Fruit fly (Drosophila melanogaster): ENCODE results near the gene Cp15.

Gene Cp15

DNA sequence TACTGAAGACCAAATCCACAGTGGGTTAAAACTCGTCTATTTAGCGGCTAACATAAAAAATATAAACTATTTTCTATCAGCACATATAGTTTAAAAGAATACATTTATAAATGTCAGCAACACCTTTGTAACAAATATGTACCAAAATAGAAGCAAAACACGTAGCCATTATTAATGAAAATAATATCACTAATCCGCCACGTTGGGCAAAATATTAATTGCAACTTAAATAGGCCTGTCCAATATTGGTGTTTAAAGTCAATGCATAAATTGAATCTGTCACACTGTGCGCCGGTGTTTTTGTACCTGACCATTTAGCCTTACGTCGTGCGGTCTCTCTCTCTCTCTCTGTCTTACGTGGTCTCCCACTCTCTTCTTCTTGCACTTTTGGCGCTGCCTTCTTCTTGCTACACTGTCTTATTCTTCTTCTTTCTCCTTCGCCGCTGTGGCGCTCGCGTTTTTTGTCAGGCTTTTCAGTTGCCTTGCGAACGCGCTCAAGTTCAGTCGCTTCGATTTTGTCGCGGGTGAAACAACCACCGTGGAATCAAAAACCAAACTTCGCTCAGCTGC lies 37.8 kb downstream of the Cp15 start (continued):
- TF ChIP-seq ham (GFP tag; IDR thresholded peaks at IDR 0.05) (peak; percentile 93), mam (GFP tag; optimal IDR thresholded peaks at IDR 0.05) (peak; percentile 91), zen (tag; optimal IDR thresholded peaks at IDR 0.05) (peak; percentile 86), wdn (GFP tag; IDR thresholded peaks at IDR 0.05) (peak; percentile 95), CG8388 (GFP tag; optimal IDR thresholded peaks at IDR 0.05) (peak; percentile 97), CG14050 (GFP tag; IDR thresholded peaks at IDR 0.05) (peak; percentile 94), mld (GFP tag; IDR thresholded peaks at IDR 0.05; ENCODE audit: partially characterized antibody) (peak; percentile 51; the same call in 1 of the 3 replicates), sqz (GFP tag; optimal IDR thresholded peaks at IDR 0.05) (peak; percentile 86), lov (optimal IDR thresholded peaks at IDR 0.05) (no peak), lov (GFP tag; IDR thresholded peaks at IDR 0.05) (peak; percentile 93), CG6689 (GFP tag; IDR thresholded peaks at IDR 0.05) (peak; percentile 99), salm (tag; optimal IDR thresholded peaks at IDR 0.05) (peak; percentile 97), HLH3B (GFP tag; IDR thresholded peaks at IDR 0.05) (peak; percentile 98), CG8089 (GFP tag; optimal IDR thresholded peaks at IDR 0.05) (peak; percentile 96), CG12155 (GFP tag; optimal IDR thresholded peaks at IDR 0.05) (peak; percentile 97), NfI (GFP tag; optimal IDR thresholded peaks at IDR 0.05) (peak; percentile 99), CG4424 (GFP tag; optimal IDR thresholded peaks at IDR 0.05) (peak; percentile 97), CG8944 (GFP tag; optimal IDR thresholded peaks at IDR 0.05) (peak; percentile 97), Sry-δ (GFP tag; optimal IDR thresholded peaks at IDR 0.05) (peak; percentile 65), CG13775 (GFP tag; optimal IDR thresholded peaks at IDR 0.05) (peak; percentile 99), CG18619 (GFP tag; optimal IDR thresholded peaks at IDR 0.05) (peak; percentile 99), bowl (GFP tag; IDR thresholded peaks at IDR 0.05) (peak; percentile 90), cas (GFP tag; IDR thresholded peaks at IDR 0.05) (peak; percentile 89), peb (GFP tag; IDR thresholded peaks at IDR 0.05) (peak; percentile 97), otp (GFP tag; IDR thresholded peaks at IDR 0.05) (peak; percentile 94), CG2129 (GFP tag; IDR thresholded peaks at IDR 0.05; ENCODE audit: partially characterized antibody) (no peak), CG9609 (GFP tag; optimal IDR thresholded peaks at IDR 0.05) (peak; percentile 98), Awh (GFP tag; IDR thresholded peaks at IDR 0.05) (peak; percentile 97), CG5953 (GFP tag; IDR thresholded peaks at IDR 0.05) (peak; percentile 96), bab2 (GFP tag; optimal IDR thresholded peaks at IDR 0.05) (peak; percentile 74), GATAe (GFP tag; conservative IDR thresholded peaks at IDR 0.05) (peak; percentile 87), CG10267 (tag; optimal IDR thresholded peaks at IDR 0.05) (peak; percentile 77), CG10209 (GFP tag; optimal IDR thresholded peaks at IDR 0.05) (peak; percentile 99), gem (tag; optimal IDR thresholded peaks at IDR 0.05) (peak; percentile 99), CG15011 (GFP tag; optimal IDR thresholded peaks at IDR 0.05) (peak; percentile 93), CG7987 (GFP tag; optimal IDR thresholded peaks at IDR 0.05) (peak; percentile 87), phol (tag; optimal IDR thresholded peaks at IDR 0.05) (peak; percentile 98), ranshi (GFP tag; IDR thresholded peaks at IDR 0.05) (peak; percentile 97), CG13296 (GFP tag; optimal IDR thresholded peaks at IDR 0.05) (peak; percentile 96), Rfx (GFP tag; IDR thresholded peaks at IDR 0.05) (peak; percentile 98), scrt (GFP tag; optimal IDR thresholded peaks at IDR 0.05) (peak; percentile 86), CG15514 (GFP tag; optimal IDR thresholded peaks at IDR 0.05) (peak; percentile 87), grau (tag; optimal IDR thresholded peaks at IDR 0.05) (peak; percentile 98), slbo (GFP tag; IDR thresholded peaks at IDR 0.05) (peak; percentile 98), CG7839 (tag; optimal IDR thresholded peaks at IDR 0.05) (peak; percentile 99), CrebB (tag; optimal IDR thresholded peaks at IDR 0.05) (peak; percentile 96), her (GFP tag; optimal IDR thresholded peaks at IDR 0.05) (peak; percentile 94), CG17186 (GFP tag; optimal IDR thresholded peaks at IDR 0.05) (peak; percentile 92), CG3726 (GFP tag; IDR thresholded peaks at IDR 0.05) (peak; percentile 95), crol (GFP tag; IDR thresholded peaks at IDR 0.05) (peak; percentile 68), CG12299 (tag; optimal IDR thresholded peaks at IDR 0.05) (peak; percentile 97)

All from whole organism, embryonic.